Worm (Caenorhabditis elegans): ENCODE results near the gene K12H6.2.

- TF ChIP-seq C34F6.9 (tag; optimal IDR thresholded peaks at IDR 0.05), result no peak
- no peak for TF ChIP-seq nhr-21 (tag; optimal IDR thresholded peaks at IDR 0.05)
- no peak for TF ChIP-seq unc-39 (tag; optimal IDR thresholded peaks at IDR 0.05)
- no peak for TF ChIP-seq ama-1 (optimal IDR thresholded peaks at IDR 0.05)
- no peak for TF ChIP-seq nhr-11 (tag; optimal IDR thresholded peaks at IDR 0.05)
- no peak for TF ChIP-seq snpc-4 (tag; optimal IDR thresholded peaks at IDR 0.05)
- no peak for TF ChIP-seq ztf-11 (tag; optimal IDR thresholded peaks at IDR 0.05)
- no peak for TF ChIP-seq nhr-6 (tag; optimal IDR thresholded peaks at IDR 0.05)
- TF ChIP-seq unc-55 (GFP tag; optimal IDR thresholded peaks at IDR 0.05), result no peak
- no peak for TF ChIP-seq fos-1 (tag; optimal IDR thresholded peaks at IDR 0.05)
- no peak for TF ChIP-seq blmp-1 (tag; optimal IDR thresholded peaks at IDR 0.05; ENCODE audit: insufficient read depth)
- no peak for TF ChIP-seq lin-39 (tag; optimal IDR thresholded peaks at IDR 0.05)
- TF ChIP-seq nhr-77 (tag; optimal IDR thresholded peaks at IDR 0.05), result no peak
These were observed 49.0 kb downstream of the K12H6.2 start, which contains the start of gene F08D12.15 for ce11 chrII:2766331-2766730.

Measured in whole organism, L2 larva.